Worm (Caenorhabditis elegans) whole organism, midembryonic: ENCODE measurements around the gene T04G9.4.

ENCODE experiments used
- cog-1 ChIP-seq: sonication (generic microtip); optimal IDR thresholded peaks from 2 replicates; lab custom pipeline; 2016; ENCODE audit warnings: missing genetic modification characterization, missing compliant biosample characterization
- ztf-23 ChIP-seq: fragments of 200-800 bp; sonication (Bioruptor generic); IDR thresholded peaks from 2 replicates; pipeline ENCODE4 v1.3.6; 2022; ENCODE audit warnings: missing genetic modification reagents, missing genetic modification characterization, missing compliant biosample characterization

ce11 chrX:815929-816328 is 43.7 kb downstream of the T04G9.4 start, which contains the start of gene ifd-2:
- no peak for TF ChIP-seq ztf-23 (GFP tag; lab: Robert Waterston, UW)
- TF ChIP-seq cog-1: no peak
